Fruit fly (Drosophila melanogaster): ENCODE data around the gene CG15864.

DNA sequence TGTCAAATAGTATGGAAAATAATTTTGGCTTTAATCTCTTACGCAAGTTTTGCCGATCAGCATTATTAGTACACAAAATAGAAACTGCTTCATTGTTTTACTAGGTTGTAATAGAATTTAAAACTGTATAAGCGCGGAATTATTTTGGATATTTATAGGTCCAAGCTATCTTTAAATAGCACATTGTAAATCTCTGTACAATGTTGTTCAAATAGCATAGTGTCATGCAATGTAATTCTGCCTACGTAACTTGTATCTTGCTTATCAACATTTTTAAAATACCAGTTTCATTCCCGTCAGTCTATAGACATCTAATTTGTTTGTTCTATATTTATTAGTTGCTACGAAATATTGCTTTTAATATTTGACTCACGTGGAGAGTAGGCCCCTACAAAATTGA, 43.5 kb upstream of the CG15864 start, which contains the start of gene CheA84a:
- TF ChIP-seq CG18476 (GFP tag; optimal IDR thresholded peaks at IDR 0.05) (no peak), crol (GFP tag; IDR thresholded peaks at IDR 0.05) (no peak), crp (GFP tag; optimal IDR thresholded peaks at IDR 0.05) (no peak), CG6654 (GFP tag; optimal IDR thresholded peaks at IDR 0.05) (no peak), corto (GFP tag; optimal IDR thresholded peaks at IDR 0.05) (no peak), stc (GFP tag; IDR thresholded peaks at IDR 0.05) (no peak)
